Worm (Caenorhabditis elegans) whole organism, early embryonic: Measurements from ENCODE around the gene C06C3.3.

Experiments
- B0310.2 ChIP-seq: sonication (generic microtip); optimal IDR thresholded peaks from 2 replicates; lab custom pipeline; 2016; ENCODE audit warnings: mild to moderate bottlenecking, missing genetic modification characterization, missing compliant biosample characterization
- F13C5.2 ChIP-seq: sonication (generic microtip); optimal IDR thresholded peaks from 2 replicates; lab custom pipeline; 2017; ENCODE audit warnings: mild to moderate bottlenecking, missing genetic modification characterization, inconsistent platforms, missing compliant biosample characterization
- aly-1 ChIP-seq: sonication (generic microtip); optimal IDR thresholded peaks from 2 replicates; lab custom pipeline; 2016; ENCODE audit warnings: missing genetic modification characterization, missing compliant biosample characterization
- ama-1 ChIP-seq: fragments of 150-350 bp; optimal IDR thresholded peaks from 2 replicates; lab custom pipeline; 2014
- ceh-13 ChIP-seq: fragments of 200-800 bp; sonication (Bioruptor generic); optimal IDR thresholded peaks from 2 replicates; lab custom pipeline; 2018; ENCODE audit warnings: mild to moderate bottlenecking, missing genetic modification characterization, missing compliant biosample characterization
- ceh-36 ChIP-seq: sonication (generic microtip); optimal IDR thresholded peaks from 2 replicates; lab custom pipeline; 2016; ENCODE audit warnings: missing genetic modification characterization, inconsistent platforms, missing compliant biosample characterization
- ets-7 ChIP-seq: sonication (generic microtip); optimal IDR thresholded peaks from 2 replicates; lab custom pipeline; 2016; ENCODE audit warnings: missing genotype, missing genetic modification characterization, missing compliant biosample characterization
- flt-1 ChIP-seq: fragments of 200-800 bp; sonication (Bioruptor generic); IDR thresholded peaks from 2 replicates; pipeline ENCODE4 v1.3.6; 2022; ENCODE audit warnings: missing genetic modification characterization, missing compliant biosample characterization
- hmbx-1 ChIP-seq: sonication (generic microtip); optimal IDR thresholded peaks from 2 replicates; lab custom pipeline; 2016; ENCODE audit warnings: mild to moderate bottlenecking, missing genetic modification characterization, missing compliant biosample characterization
- hmg-4 ChIP-seq: fragments of 200-800 bp; sonication (Bioruptor generic); optimal IDR thresholded peaks from 2 replicates; lab custom pipeline; 2018; ENCODE audit warnings: mild to moderate bottlenecking, missing genetic modification characterization, missing compliant biosample characterization
- hnd-1 ChIP-seq: sonication (generic microtip); optimal IDR thresholded peaks from 2 replicates; lab custom pipeline; 2016; ENCODE audit warnings: missing genetic modification characterization, missing compliant biosample characterization
- pes-1 ChIP-seq: fragments of 200-800 bp; sonication (Bioruptor generic); IDR thresholded peaks from 2 replicates; pipeline ENCODE4 v1.3.6; 2022; ENCODE audit warnings: missing genetic modification reagents, missing genetic modification characterization, missing compliant biosample characterization
- scrt-1 ChIP-seq: fragments of 200-800 bp; sonication (Bioruptor generic); IDR thresholded peaks from 2 replicates; pipeline ENCODE4 v1.3.6; 2022; ENCODE audit warnings: missing genetic modification characterization, missing compliant biosample characterization
- sea-1 ChIP-seq: fragments of 200-800 bp; sonication (Bioruptor generic); conservative IDR thresholded peaks from 2 replicates; pipeline ENCODE4 v1.3.6; 2022; ENCODE audit warnings: missing genetic modification characterization, missing compliant biosample characterization
- tbx-11 ChIP-seq: fragments of 200-800 bp; sonication (Bioruptor generic); IDR thresholded peaks from 2 replicates; pipeline ENCODE4 v1.3.6; 2022; ENCODE audit warnings: missing genetic modification characterization, missing compliant biosample characterization
- tbx-37 ChIP-seq: fragments of 200-800 bp; sonication (Bioruptor generic); conservative IDR thresholded peaks from 2 replicates; pipeline ENCODE4 v1.3.6; 2022; ENCODE audit warnings: missing genetic modification reagents, missing genetic modification characterization, missing compliant biosample characterization
- tra-4 ChIP-seq: sonication (generic microtip); optimal IDR thresholded peaks from 2 replicates; lab custom pipeline; 2017; ENCODE audit warnings: missing genetic modification characterization, missing compliant biosample characterization

The C06C3.3 gene

ce11 chrII:9346490-9346889, 25.8 kb downstream of the C06C3.3 start, which contains the start of gene F42A8.1:
F42A8.1 (minus strand) TSS chrII:9346590.
- 0 out of 2 replicates have a peak, but pooled peaks have one; percentile 44 for TF ChIP-seq sea-1 (GFP tag; lab: Robert Waterston, UW)
- no peak for TF ChIP-seq pes-1 (GFP tag; lab: Robert Waterston, UW)

- TF ChIP-seq pes-1 (GFP tag; lab: Robert Waterston, UW) (no peak), aly-1 (tag; lab: Kevin White, UChicago) (no peak), tra-4 (tag; lab: Kevin White, UChicago) (no peak), ets-7 (tag; lab: Kevin White, UChicago) (no peak), ceh-36 (tag; lab: Kevin White, UChicago) (no peak), ama-1 (lab: Kevin White, UChicago) (no peak), scrt-1 (GFP tag; lab: Robert Waterston, UW) (no peak), ceh-13 (GFP tag; lab: Kevin White, UChicago) (no peak), hmbx-1 (tag; lab: Kevin White, UChicago) (no peak), tbx-37 (GFP tag; lab: Robert Waterston, UW) (no peak), hnd-1 (tag; lab: Kevin White, UChicago) (no peak), F13C5.2 (tag; lab: Kevin White, UChicago) (no peak), hmg-4 (GFP tag; lab: Kevin White, UChicago) (no peak), B0310.2 (no peak), sea-1 (GFP tag; lab: Robert Waterston, UW) (no peak), flt-1 (GFP tag; lab: Robert Waterston, UW) (no peak), tbx-11 (GFP tag; lab: Robert Waterston, UW) (no peak)
Measured at ce11 chrII:9345794-9346193, 26.5 kb downstream of the C06C3.3 start.

ce11 chrII:9345116-9345515, 27.2 kb downstream of the C06C3.3 start:
- no peak for TF ChIP-seq aly-1 (tag; lab: Kevin White, UChicago)
- TF ChIP-seq sea-1 (GFP tag; lab: Robert Waterston, UW): no peak
- TF ChIP-seq tra-4 (tag; lab: Kevin White, UChicago): no peak
- no peak for TF ChIP-seq ceh-36 (tag; lab: Kevin White, UChicago)
- TF ChIP-seq hmbx-1 (tag; lab: Kevin White, UChicago): no peak
- no peak for TF ChIP-seq F13C5.2 (tag; lab: Kevin White, UChicago)
- no peak for TF ChIP-seq B0310.2
- no peak for TF ChIP-seq flt-1 (GFP tag; lab: Robert Waterston, UW)
- no peak for TF ChIP-seq pes-1 (GFP tag; lab: Robert Waterston, UW)
- TF ChIP-seq tbx-37 (GFP tag; lab: Robert Waterston, UW): no peak
- no peak for TF ChIP-seq ets-7 (tag; lab: Kevin White, UChicago)
- no peak for TF ChIP-seq hmg-4 (GFP tag; lab: Kevin White, UChicago)

- TF ChIP-seq hnd-1 (tag; lab: Kevin White, UChicago): no peak
- no peak for TF ChIP-seq sea-1 (GFP tag; lab: Robert Waterston, UW)
- TF ChIP-seq ceh-36 (tag; lab: Kevin White, UChicago): no peak
- no peak for TF ChIP-seq hmbx-1 (tag; lab: Kevin White, UChicago)
- TF ChIP-seq tbx-37 (GFP tag; lab: Robert Waterston, UW): no peak
- TF ChIP-seq F13C5.2 (tag; lab: Kevin White, UChicago): no peak
- no peak for TF ChIP-seq ceh-13 (GFP tag; lab: Kevin White, UChicago)
- TF ChIP-seq flt-1 (GFP tag; lab: Robert Waterston, UW): no peak
- no peak for TF ChIP-seq ets-7 (tag; lab: Kevin White, UChicago)
- no peak for TF ChIP-seq ama-1 (lab: Kevin White, UChicago)
- TF ChIP-seq B0310.2: no peak
- TF ChIP-seq aly-1 (tag; lab: Kevin White, UChicago): no peak
- TF ChIP-seq pes-1 (GFP tag; lab: Robert Waterston, UW): no peak
- TF ChIP-seq hmg-4 (GFP tag; lab: Kevin White, UChicago): no peak
- TF ChIP-seq tra-4 (tag; lab: Kevin White, UChicago): no peak
Measured at ce11 chrII:9343955-9344354, 28.3 kb downstream of the C06C3.3 start.

- no peak for TF ChIP-seq aly-1 (tag; lab: Kevin White, UChicago)
- no peak for TF ChIP-seq tra-4 (tag; lab: Kevin White, UChicago)
- no peak for TF ChIP-seq scrt-1 (GFP tag; lab: Robert Waterston, UW)
- no peak for TF ChIP-seq tbx-37 (GFP tag; lab: Robert Waterston, UW)
- TF ChIP-seq ets-7 (tag; lab: Kevin White, UChicago): no peak
- TF ChIP-seq F13C5.2 (tag; lab: Kevin White, UChicago): no peak
- no peak for TF ChIP-seq B0310.2
- TF ChIP-seq ama-1 (lab: Kevin White, UChicago): no peak
Measured at ce11 chrII:9338859-9339258, 33.4 kb downstream of the C06C3.3 start, which contains the start of gene ttll-12. ttll-12 (plus strand) TSS chrII:9338997.

- TF ChIP-seq tbx-11 (GFP tag; lab: Robert Waterston, UW): no peak
- no peak for TF ChIP-seq ceh-36 (tag; lab: Kevin White, UChicago)
- TF ChIP-seq tra-4 (tag; lab: Kevin White, UChicago): no peak
- TF ChIP-seq B0310.2: no peak
- TF ChIP-seq hmbx-1 (tag; lab: Kevin White, UChicago): no peak
- no peak for TF ChIP-seq sea-1 (GFP tag; lab: Robert Waterston, UW)
- no peak for TF ChIP-seq ets-7 (tag; lab: Kevin White, UChicago)
- no peak for TF ChIP-seq hmg-4 (GFP tag; lab: Kevin White, UChicago)
- no peak for TF ChIP-seq flt-1 (GFP tag; lab: Robert Waterston, UW)
- TF ChIP-seq tbx-37 (GFP tag; lab: Robert Waterston, UW): no peak
- no peak for TF ChIP-seq hnd-1 (tag; lab: Kevin White, UChicago)
- no peak for TF ChIP-seq pes-1 (GFP tag; lab: Robert Waterston, UW)
- TF ChIP-seq ama-1 (lab: Kevin White, UChicago): no peak
- no peak for TF ChIP-seq ceh-13 (GFP tag; lab: Kevin White, UChicago)
- TF ChIP-seq scrt-1 (GFP tag; lab: Robert Waterston, UW): no peak
- no peak for TF ChIP-seq aly-1 (tag; lab: Kevin White, UChicago)
- no peak for TF ChIP-seq F13C5.2 (tag; lab: Kevin White, UChicago)
Measured at ce11 chrII:9336651-9337050, 35.6 kb downstream of the C06C3.3 start.

ce11 chrII:9333714-9334113, 38.6 kb downstream of the C06C3.3 start, which contains the start of gene scp-1:
scp-1 (plus strand) TSS chrII:9334014.
- TF ChIP-seq tbx-11 (GFP tag; lab: Robert Waterston, UW): no peak
